Worm (Caenorhabditis elegans) whole organism, early embryonic: Measurements from ENCODE around the gene tsp-12.

Source experiments
- B0310.2 ChIP-seq: sonication (generic microtip); optimal IDR thresholded peaks from 2 replicates; lab custom pipeline; 2016; ENCODE audit warnings: mild to moderate bottlenecking, missing genetic modification characterization, missing compliant biosample characterization
- F13C5.2 ChIP-seq: sonication (generic microtip); optimal IDR thresholded peaks from 2 replicates; lab custom pipeline; 2017; ENCODE audit warnings: mild to moderate bottlenecking, missing genetic modification characterization, inconsistent platforms, missing compliant biosample characterization
- ama-1 ChIP-seq: fragments of 150-350 bp; optimal IDR thresholded peaks from 2 replicates; lab custom pipeline; 2014
- ceh-36 ChIP-seq: sonication (generic microtip); optimal IDR thresholded peaks from 2 replicates; lab custom pipeline; 2016; ENCODE audit warnings: missing genetic modification characterization, inconsistent platforms, missing compliant biosample characterization
- flt-1 ChIP-seq: fragments of 200-800 bp; sonication (Bioruptor generic); IDR thresholded peaks from 2 replicates; pipeline ENCODE4 v1.3.6; 2022; ENCODE audit warnings: missing genetic modification characterization, missing compliant biosample characterization
- hmbx-1 ChIP-seq: sonication (generic microtip); optimal IDR thresholded peaks from 2 replicates; lab custom pipeline; 2016; ENCODE audit warnings: mild to moderate bottlenecking, missing genetic modification characterization, missing compliant biosample characterization
- hmg-4 ChIP-seq: fragments of 200-800 bp; sonication (Bioruptor generic); optimal IDR thresholded peaks from 2 replicates; lab custom pipeline; 2018; ENCODE audit warnings: mild to moderate bottlenecking, missing genetic modification characterization, missing compliant biosample characterization
- tbx-11 ChIP-seq: fragments of 200-800 bp; sonication (Bioruptor generic); IDR thresholded peaks from 2 replicates; pipeline ENCODE4 v1.3.6; 2022; ENCODE audit warnings: missing genetic modification characterization, missing compliant biosample characterization
- tra-4 ChIP-seq: sonication (generic microtip); optimal IDR thresholded peaks from 2 replicates; lab custom pipeline; 2017; ENCODE audit warnings: missing genetic modification characterization, missing compliant biosample characterization

ce11 chrIV:10194345-10194744, 43.9 kb upstream of the tsp-12 start, which contains the start of gene ptrg-1:
- no peak for TF ChIP-seq hmg-4 (GFP tag; lab: Kevin White, UChicago)
- TF ChIP-seq tbx-11 (GFP tag; lab: Robert Waterston, UW) = no peak
- TF ChIP-seq F13C5.2 (tag; lab: Kevin White, UChicago) = no peak
- no peak for TF ChIP-seq ceh-36
- no peak for TF ChIP-seq tra-4 (tag; lab: Kevin White, UChicago)
- no peak for TF ChIP-seq ama-1 (lab: Kevin White, UChicago)
- TF ChIP-seq flt-1 (GFP tag; lab: Robert Waterston, UW) = no peak
- no peak for TF ChIP-seq hmbx-1
- no peak for TF ChIP-seq B0310.2 (tag; lab: Kevin White, UChicago)
